Worm (Caenorhabditis elegans): ENCODE results near the gene ser-1.

Gene ser-1

ce11 chrX:16590803-16591202 is 11.3 kb downstream of the ser-1 start:
- peak; percentile 43 for TF ChIP-seq ceh-36 (tag; optimal IDR thresholded peaks at IDR 0.05)
- TF ChIP-seq pes-1 (GFP tag; IDR thresholded peaks at IDR 0.05), result peak; percentile 89
- TF ChIP-seq ets-7 (tag; optimal IDR thresholded peaks at IDR 0.05), result no peak
- TF ChIP-seq tbx-11 (GFP tag; IDR thresholded peaks at IDR 0.05), result peak; percentile 81
- peak; percentile 59 for TF ChIP-seq hnd-1 (tag; optimal IDR thresholded peaks at IDR 0.05)
- TF ChIP-seq scrt-1 (GFP tag; IDR thresholded peaks at IDR 0.05), result peak; percentile 82
- peak; percentile 78 for TF ChIP-seq tbx-37 (GFP tag; conservative IDR thresholded peaks at IDR 0.05)
- TF ChIP-seq aly-1 (tag; optimal IDR thresholded peaks at IDR 0.05), result peak; percentile 50
- peak; percentile 83 for TF ChIP-seq sea-1 (GFP tag; conservative IDR thresholded peaks at IDR 0.05)
- TF ChIP-seq hmbx-1 (tag; optimal IDR thresholded peaks at IDR 0.05), result peak; percentile 35
- peak; percentile 69 for TF ChIP-seq B0310.2 (tag; optimal IDR thresholded peaks at IDR 0.05)
- TF ChIP-seq tra-4 (tag; optimal IDR thresholded peaks at IDR 0.05), result peak; percentile 53
- no peak for TF ChIP-seq ama-1 (optimal IDR thresholded peaks at IDR 0.05)
- peak; percentile 79 for TF ChIP-seq flt-1 (GFP tag; IDR thresholded peaks at IDR 0.05)
- peak; percentile 83 for TF ChIP-seq hmg-4 (GFP tag; optimal IDR thresholded peaks at IDR 0.05)
- TF ChIP-seq ceh-13 (GFP tag; optimal IDR thresholded peaks at IDR 0.05), result peak; percentile 71
- peak; percentile 87 for TF ChIP-seq F13C5.2 (tag; optimal IDR thresholded peaks at IDR 0.05)

ce11 chrX:16591533-16591932 is 12.0 kb downstream of the ser-1 start:
- TF ChIP-seq hmbx-1 (tag; optimal IDR thresholded peaks at IDR 0.05), result no peak
- no peak for TF ChIP-seq aly-1 (tag; optimal IDR thresholded peaks at IDR 0.05)
- TF ChIP-seq tbx-37 (GFP tag; conservative IDR thresholded peaks at IDR 0.05), result no peak
- TF ChIP-seq ceh-13 (GFP tag; optimal IDR thresholded peaks at IDR 0.05), result no peak
- TF ChIP-seq ceh-36 (tag; optimal IDR thresholded peaks at IDR 0.05), result no peak
- no peak for TF ChIP-seq flt-1 (GFP tag; IDR thresholded peaks at IDR 0.05)
- TF ChIP-seq ama-1 (optimal IDR thresholded peaks at IDR 0.05), result no peak
- no peak for TF ChIP-seq tra-4 (tag; optimal IDR thresholded peaks at IDR 0.05)
- TF ChIP-seq ets-7 (tag; optimal IDR thresholded peaks at IDR 0.05), result no peak
- no peak for TF ChIP-seq pes-1 (GFP tag; IDR thresholded peaks at IDR 0.05)
- no peak for TF ChIP-seq sea-1 (GFP tag; conservative IDR thresholded peaks at IDR 0.05)
- TF ChIP-seq B0310.2 (tag; optimal IDR thresholded peaks at IDR 0.05), result no peak

DNA sequence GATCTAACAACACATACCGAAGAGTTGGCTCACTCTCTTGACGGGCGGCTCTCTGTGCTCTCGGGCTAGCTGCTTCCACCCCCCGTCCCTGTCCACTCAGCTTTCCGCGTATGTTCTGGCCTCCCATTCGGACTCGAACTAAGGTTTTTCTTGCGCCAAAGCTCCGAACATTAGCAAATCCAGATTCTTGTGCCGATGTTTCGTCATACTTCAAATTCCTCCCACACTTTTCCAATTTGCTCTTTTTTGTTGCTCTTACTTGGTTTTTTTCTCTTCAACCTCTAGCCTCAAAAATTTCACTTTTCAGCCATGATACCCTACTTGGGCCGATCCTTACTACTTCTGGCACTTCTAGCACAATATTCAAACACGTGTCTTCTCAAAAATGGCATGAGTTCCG is 15.4 kb downstream of the ser-1 start, which contains the start of gene cdh-9:
TSS of gene cdh-9 (plus strand) at position 301 of the 400 bp plus-strand sequence.
- TF ChIP-seq flt-1 (GFP tag; IDR thresholded peaks at IDR 0.05), result no peak
- no peak for TF ChIP-seq tbx-11 (GFP tag; IDR thresholded peaks at IDR 0.05)
- no peak for TF ChIP-seq scrt-1 (GFP tag; IDR thresholded peaks at IDR 0.05)
- TF ChIP-seq pes-1 (GFP tag; IDR thresholded peaks at IDR 0.05), result no peak

DNA sequence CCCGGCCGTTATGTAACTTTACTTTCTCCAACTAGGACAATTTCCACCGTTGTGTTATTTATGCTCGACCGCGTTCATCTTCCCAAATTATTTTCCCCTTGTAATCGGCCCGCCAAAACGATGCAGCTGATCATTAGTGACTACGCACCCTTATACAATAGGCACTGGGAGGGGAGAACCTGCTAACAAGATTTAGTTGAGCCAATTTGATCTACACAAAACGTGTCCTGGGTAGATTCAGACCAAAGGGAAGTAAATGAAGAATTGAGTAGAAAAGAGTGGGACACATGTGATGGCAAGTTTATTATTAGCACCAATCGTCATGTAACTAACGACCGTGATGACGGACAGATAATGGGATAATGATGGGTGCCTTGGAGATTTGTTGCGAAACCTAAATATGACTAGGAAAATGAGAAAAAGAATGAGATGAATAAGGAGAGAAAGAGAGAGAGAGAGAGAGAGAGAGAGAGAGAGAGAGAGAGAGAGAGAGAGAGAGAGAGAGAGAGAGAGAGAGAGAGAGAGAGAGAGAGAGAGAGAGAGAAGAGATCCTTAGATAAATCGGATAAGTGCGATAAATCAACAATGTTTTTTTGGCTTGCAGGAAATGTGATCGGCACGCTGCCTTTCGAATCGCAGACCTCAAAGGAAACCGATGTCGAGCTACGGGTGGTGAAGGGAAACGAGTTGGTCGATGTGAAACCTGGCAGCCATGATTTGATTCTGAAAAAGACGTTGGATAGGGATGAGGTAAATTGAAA is 16.2 kb downstream of the ser-1 start:
- TF ChIP-seq sea-1 (GFP tag; conservative IDR thresholded peaks at IDR 0.05) (no peak), pes-1 (GFP tag; IDR thresholded peaks at IDR 0.05) (no peak), tbx-11 (GFP tag; IDR thresholded peaks at IDR 0.05) (no peak), tbx-37 (GFP tag; conservative IDR thresholded peaks at IDR 0.05) (no peak), hmbx-1 (tag; optimal IDR thresholded peaks at IDR 0.05) (no peak), flt-1 (GFP tag; IDR thresholded peaks at IDR 0.05) (no peak), B0310.2 (tag; optimal IDR thresholded peaks at IDR 0.05) (no peak), F13C5.2 (tag; optimal IDR thresholded peaks at IDR 0.05) (no peak), ets-7 (tag; optimal IDR thresholded peaks at IDR 0.05) (no peak), ama-1 (optimal IDR thresholded peaks at IDR 0.05) (no peak)

DNA sequence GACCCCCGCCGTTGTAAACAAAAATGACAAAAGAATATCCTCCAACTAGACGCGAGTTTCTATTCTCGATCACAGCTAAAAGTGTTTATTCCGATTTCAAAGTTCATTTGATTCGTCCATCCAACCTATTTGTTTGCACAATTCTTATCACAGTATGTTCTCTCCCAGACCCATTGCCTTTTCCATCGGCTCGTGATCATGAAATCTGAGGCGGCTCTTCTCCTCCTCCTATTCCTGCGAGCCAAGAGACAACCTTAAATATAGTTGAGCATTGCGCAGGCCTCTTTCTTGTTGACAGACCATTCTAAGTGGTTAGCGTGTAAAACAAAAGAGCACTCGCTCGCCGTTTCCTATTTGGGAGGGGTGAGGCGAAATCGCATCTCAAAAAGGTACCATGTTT is 17.4 kb downstream of the ser-1 start:
- TF ChIP-seq ama-1 (optimal IDR thresholded peaks at IDR 0.05) (no peak), sea-1 (GFP tag; conservative IDR thresholded peaks at IDR 0.05) (no peak), ceh-13 (GFP tag; optimal IDR thresholded peaks at IDR 0.05) (no peak), F13C5.2 (tag; optimal IDR thresholded peaks at IDR 0.05) (no peak), hnd-1 (tag; optimal IDR thresholded peaks at IDR 0.05) (no peak), B0310.2 (tag; optimal IDR thresholded peaks at IDR 0.05) (no peak), hmg-4 (GFP tag; optimal IDR thresholded peaks at IDR 0.05) (no peak), hmbx-1 (tag; optimal IDR thresholded peaks at IDR 0.05) (no peak), pes-1 (GFP tag; IDR thresholded peaks at IDR 0.05) (no peak), ets-7 (tag; optimal IDR thresholded peaks at IDR 0.05) (no peak), tbx-11 (GFP tag; IDR thresholded peaks at IDR 0.05) (no peak), tra-4 (tag; optimal IDR thresholded peaks at IDR 0.05) (no peak), ceh-36 (tag; optimal IDR thresholded peaks at IDR 0.05) (no peak), scrt-1 (GFP tag; IDR thresholded peaks at IDR 0.05) (no peak), aly-1 (tag; optimal IDR thresholded peaks at IDR 0.05) (no peak), tbx-37 (GFP tag; conservative IDR thresholded peaks at IDR 0.05) (no peak), flt-1 (GFP tag; IDR thresholded peaks at IDR 0.05) (no peak)

DNA sequence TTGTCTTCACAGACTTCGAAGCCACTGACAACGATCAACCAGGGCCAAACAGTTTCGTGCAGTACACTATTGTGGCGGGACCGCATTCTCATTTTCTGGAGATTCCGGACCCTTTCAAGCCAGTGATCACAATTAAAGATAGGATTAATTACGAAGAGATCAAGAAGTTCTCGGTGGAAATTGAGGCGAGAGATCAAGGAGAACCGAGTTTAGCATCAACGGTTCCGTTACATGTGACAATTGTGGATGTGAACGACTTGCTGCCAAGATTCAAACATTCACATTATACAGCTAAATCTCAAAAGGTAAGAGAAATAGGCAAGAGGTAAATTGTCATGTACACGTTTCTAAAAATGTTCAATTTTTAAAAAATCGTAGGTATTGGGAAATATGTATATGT is 18.2 kb downstream of the ser-1 start:
- TF ChIP-seq pes-1 (GFP tag; IDR thresholded peaks at IDR 0.05) (no peak), tbx-11 (GFP tag; IDR thresholded peaks at IDR 0.05) (no peak), aly-1 (tag; optimal IDR thresholded peaks at IDR 0.05) (no peak), flt-1 (GFP tag; IDR thresholded peaks at IDR 0.05) (no peak), ceh-13 (GFP tag; optimal IDR thresholded peaks at IDR 0.05) (no peak)

DNA sequence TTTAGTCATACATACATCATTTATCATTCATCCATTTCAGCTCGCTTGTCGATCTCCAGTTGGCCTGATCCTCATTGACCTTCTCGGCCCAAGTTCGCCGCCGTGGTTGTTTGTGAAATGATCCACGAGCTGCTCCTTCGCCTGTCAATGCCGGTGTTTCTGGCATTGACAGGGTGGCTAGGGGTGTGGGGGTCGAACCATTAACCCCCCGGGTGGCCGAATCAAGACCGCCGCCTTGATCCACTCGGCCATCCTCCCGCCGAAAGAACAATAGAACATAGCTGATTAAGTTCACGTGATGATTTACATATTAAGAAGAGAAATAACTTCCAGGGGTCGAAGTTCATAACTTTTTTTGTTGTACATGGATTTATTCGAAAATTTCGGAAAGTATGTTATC is 22.9 kb downstream of the ser-1 start, which contains the start of gene F59C12.4:
TSS of gene F59C12.4 (minus strand) at position 166 of the 400 bp plus-strand sequence.
- TF ChIP-seq flt-1 (GFP tag; IDR thresholded peaks at IDR 0.05), result peak; percentile 53
- TF ChIP-seq hmg-4 (GFP tag; optimal IDR thresholded peaks at IDR 0.05), result peak; percentile 89
- peak; percentile 15 for TF ChIP-seq hmbx-1 (tag; optimal IDR thresholded peaks at IDR 0.05)
- TF ChIP-seq ceh-13 (GFP tag; optimal IDR thresholded peaks at IDR 0.05), result peak; percentile 43
- TF ChIP-seq aly-1 (tag; optimal IDR thresholded peaks at IDR 0.05), result peak; percentile 74
- peak; percentile 9 for TF ChIP-seq tra-4 (tag; optimal IDR thresholded peaks at IDR 0.05)
- TF ChIP-seq tbx-37 (GFP tag; conservative IDR thresholded peaks at IDR 0.05), result no peak
- peak; percentile 83 for TF ChIP-seq pes-1 (GFP tag; IDR thresholded peaks at IDR 0.05)
- TF ChIP-seq scrt-1 (GFP tag; IDR thresholded peaks at IDR 0.05), result peak; percentile 77
- peak; percentile 45 for TF ChIP-seq hnd-1 (tag; optimal IDR thresholded peaks at IDR 0.05)
- TF ChIP-seq ama-1 (optimal IDR thresholded peaks at IDR 0.05), result no peak
- no peak for TF ChIP-seq B0310.2 (tag; optimal IDR thresholded peaks at IDR 0.05)
- peak; percentile 62 for TF ChIP-seq ceh-36 (tag; optimal IDR thresholded peaks at IDR 0.05)
- no peak for TF ChIP-seq ets-7 (tag; optimal IDR thresholded peaks at IDR 0.05)
- peak; percentile 75 for TF ChIP-seq F13C5.2 (tag; optimal IDR thresholded peaks at IDR 0.05)
- peak; percentile 47; the same call in 1 of the 2 replicates for TF ChIP-seq sea-1 (GFP tag; conservative IDR thresholded peaks at IDR 0.05)
- peak; percentile 70; the same call in 1 of the 2 replicates for TF ChIP-seq tbx-11 (GFP tag; IDR thresholded peaks at IDR 0.05)
